Fruit fly (Drosophila melanogaster) whole organism, embryonic: ENCODE results near the gene SCCRO4.

Source experiments
- Blimp-1 ChIP-seq: fragments of 200-800 bp; sonication (Bioruptor generic); optimal IDR thresholded peaks from 3 replicates; lab custom pipeline; 2018; ENCODE audit warnings: missing biosample characterization, missing genetic modification characterization, mild to moderate bottlenecking, moderate library complexity, missing genetic modification reagents
- C15 ChIP-seq: fragments of 200-800 bp; sonication (Bioruptor generic); IDR thresholded peaks from 3 replicates; pipeline ENCODE4 v1.3.6; 2022; ENCODE audit warnings: missing biosample characterization, missing genetic modification characterization
- CG10959 ChIP-seq: fragments of 200-800 bp; sonication (Bioruptor generic); IDR thresholded peaks from 2 replicates; pipeline ENCODE4 v1.3.6; 2022; ENCODE audit warnings: missing biosample characterization, missing genetic modification characterization
- CG11085 ChIP-seq: fragments of 200-800 bp; sonication (Bioruptor generic); IDR thresholded peaks from 2 replicates; pipeline ENCODE4 v1.3.6; 2022; ENCODE audit warnings: missing biosample characterization, missing genetic modification characterization
- CG11398 ChIP-seq: fragments of 200-800 bp; sonication (Bioruptor generic); optimal IDR thresholded peaks from 2 replicates; lab custom pipeline; 2016; ENCODE audit warnings: missing biosample characterization, missing genetic modification characterization
- CG15479 ChIP-seq: fragments of 200-800 bp; sonication (Bioruptor generic); optimal IDR thresholded peaks from 3 replicates; lab custom pipeline; 2019; ENCODE audit warnings: missing biosample characterization, mild to moderate bottlenecking, missing genetic modification characterization, moderate library complexity
- CG2120 ChIP-seq: fragments of 200-800 bp; sonication (Bioruptor generic); optimal IDR thresholded peaks from 3 replicates; lab custom pipeline; 2016; ENCODE audit warnings: missing biosample characterization, missing genetic modification characterization
- CG3838 ChIP-seq: fragments of 200-800 bp; sonication (Bioruptor generic); optimal IDR thresholded peaks from 3 replicates; lab custom pipeline; 2016; ENCODE audit warnings: missing biosample characterization, missing genetic modification characterization
- CG4282 ChIP-seq: fragments of 200-800 bp; sonication (Bioruptor generic); optimal IDR thresholded peaks from 2 replicates; lab custom pipeline; 2016; ENCODE audit warnings: missing biosample characterization, missing genetic modification characterization
- CG4707 ChIP-seq: fragments of 200-800 bp; sonication (Bioruptor generic); optimal IDR thresholded peaks from 2 replicates; lab custom pipeline; 2018; ENCODE audit warnings: missing biosample characterization, mild to moderate bottlenecking, missing genetic modification characterization, moderate library complexity
- CG7556 ChIP-seq: fragments of 200-800 bp; sonication (Bioruptor generic); optimal IDR thresholded peaks from 2 replicates; lab custom pipeline; 2017; ENCODE audit warnings: missing biosample characterization, mild to moderate bottlenecking, missing genetic modification characterization
- CG7786 ChIP-seq: fragments of 200-800 bp; sonication (Bioruptor generic); optimal IDR thresholded peaks from 2 replicates; lab custom pipeline; 2016; ENCODE audit warnings: missing biosample characterization, missing genetic modification characterization
- CG8281 ChIP-seq: fragments of 200-800 bp; sonication (Bioruptor generic); optimal IDR thresholded peaks from 2 replicates; lab custom pipeline; 2018; ENCODE audit warnings: missing biosample characterization, mild to moderate bottlenecking, missing genetic modification characterization, moderate library complexity
- CG8290 ChIP-seq, 3 experiments: fragments of 200-800 bp; sonication (Bioruptor generic); optimal IDR thresholded peaks; 2 replicates each; lab custom pipeline; 2016 to 2019; ENCODE audit warnings: missing biosample characterization in 3 of 3, missing genetic modification characterization in 3 of 3, mild to moderate bottlenecking in 2 of 3, moderate library complexity in 1 of 3
- CG8359 ChIP-seq: fragments of 200-800 bp; sonication (Bioruptor generic); optimal IDR thresholded peaks from 2 replicates; lab custom pipeline; 2017; ENCODE audit warnings: missing biosample characterization, mild to moderate bottlenecking, missing genetic modification characterization, borderline replicate concordance
- CTCF ChIP-seq: fragments of 200-800 bp; sonication (Bioruptor generic); optimal IDR thresholded peaks from 2 replicates; lab custom pipeline; 2017; ENCODE audit warnings: missing biosample characterization, mild to moderate bottlenecking, missing genetic modification characterization, moderate library complexity
- Deaf1 ChIP-seq: fragments of 200-800 bp; optimal IDR thresholded peaks from 3 replicates; lab custom pipeline; 2019; ENCODE audit warnings: missing biosample characterization, mild to moderate bottlenecking, missing genetic modification characterization, moderate library complexity
- Doc2 ChIP-seq: fragments of 200-800 bp; sonication (Bioruptor generic); IDR thresholded peaks from 2 replicates; pipeline ENCODE4 v1.3.6; 2022; ENCODE audit warnings: missing biosample characterization, missing genetic modification characterization
- ERR ChIP-seq: fragments of 200-800 bp; sonication (Bioruptor generic); optimal IDR thresholded peaks from 2 replicates; lab custom pipeline; 2016; ENCODE audit warnings: missing biosample characterization, missing genetic modification characterization
- Ets97D ChIP-seq: fragments of 200-800 bp; sonication (Bioruptor generic); optimal IDR thresholded peaks from 3 replicates; lab custom pipeline; 2016; ENCODE audit warnings: missing biosample characterization, missing genetic modification characterization
- GATAe ChIP-seq: fragments of 200-800 bp; sonication (Bioruptor generic); conservative IDR thresholded peaks from 2 replicates; pipeline ENCODE4 v1.3.6; 2022; ENCODE audit warnings: missing biosample characterization, missing genetic modification characterization
- HLH54F ChIP-seq: fragments of 200-800 bp; sonication (Bioruptor generic); optimal IDR thresholded peaks from 3 replicates; lab custom pipeline; 2016; ENCODE audit warnings: missing biosample characterization, missing genetic modification characterization
- HLHmδ ChIP-seq: fragments of 200-800 bp; sonication (Bioruptor generic); optimal IDR thresholded peaks from 2 replicates; lab custom pipeline; 2018; ENCODE audit warnings: missing biosample characterization, mild to moderate bottlenecking, missing genetic modification characterization, moderate library complexity
- Hey ChIP-seq: fragments of 200-800 bp; sonication (Bioruptor generic); optimal IDR thresholded peaks from 3 replicates; lab custom pipeline; 2018; ENCODE audit warnings: missing biosample characterization, mild to moderate bottlenecking, missing genetic modification characterization
- Med ChIP-seq: fragments of 200-800 bp; sonication (Bioruptor generic); peaks from one replicate; lab custom pipeline; 2016; ENCODE audit warnings: missing biosample characterization, missing genetic modification characterization, mild to moderate bottlenecking, inconsistent platforms, moderate library complexity
- NfI ChIP-seq: fragments of 200-800 bp; sonication (Bioruptor generic); optimal IDR thresholded peaks from 3 replicates; lab custom pipeline; 2018; ENCODE audit warnings: missing biosample characterization, mild to moderate bottlenecking, missing genetic modification characterization, moderate library complexity
- Sry-β ChIP-seq: fragments of 200-800 bp; sonication (Bioruptor generic); optimal IDR thresholded peaks from 2 replicates; lab custom pipeline; 2018; ENCODE audit warnings: missing biosample characterization, mild to moderate bottlenecking, missing genetic modification characterization, moderate library complexity
- ash1 ChIP-seq: fragments of 200-800 bp; sonication (Bioruptor generic); optimal IDR thresholded peaks from 2 replicates; lab custom pipeline; 2018; ENCODE audit warnings: missing biosample characterization, mild to moderate bottlenecking, missing genetic modification characterization
- bbx ChIP-seq: fragments of 200-800 bp; sonication (Bioruptor generic); IDR thresholded peaks from 2 replicates; pipeline ENCODE4 v1.3.6; 2022; ENCODE audit warnings: missing biosample characterization, missing genetic modification characterization; ENCODE audit not compliant: partially characterized antibody
- crol ChIP-seq: fragments of 200-800 bp; sonication (Bioruptor generic); IDR thresholded peaks from 2 replicates; pipeline ENCODE4 v1.3.6; 2022; ENCODE audit warnings: missing biosample characterization, missing genetic modification characterization
- cwo ChIP-seq: fragments of 200-800 bp; sonication (Bioruptor generic); optimal IDR thresholded peaks from 3 replicates; lab custom pipeline; 2017; ENCODE audit warnings: missing biosample characterization, missing genetic modification characterization, mild to moderate bottlenecking, moderate library complexity, missing genetic modification reagents
- da ChIP-seq: fragments of 200-800 bp; sonication (Bioruptor generic); optimal IDR thresholded peaks from 2 replicates; lab custom pipeline; 2016; ENCODE audit warnings: missing biosample characterization, missing genetic modification characterization
- dati ChIP-seq: fragments of 200-800 bp; sonication (Bioruptor generic); IDR thresholded peaks from 2 replicates; pipeline ENCODE4 v1.3.6; 2022; ENCODE audit warnings: missing biosample characterization, missing genetic modification characterization
- ewg ChIP-seq: fragments of 200-800 bp; sonication (Bioruptor generic); optimal IDR thresholded peaks from 3 replicates; lab custom pipeline; 2017; ENCODE audit warnings: mild to moderate bottlenecking, missing biosample characterization, missing genetic modification reagents, missing genetic modification characterization
- grau ChIP-seq: fragments of 200-800 bp; optimal IDR thresholded peaks from 3 replicates; lab custom pipeline; 2019; ENCODE audit warnings: missing biosample characterization, mild to moderate bottlenecking, missing genetic modification characterization, moderate library complexity
- hb ChIP-seq: fragments of 200-800 bp; sonication (Bioruptor generic); IDR thresholded peaks from 3 replicates; pipeline ENCODE4 v1.3.6; 2022; ENCODE audit warnings: missing biosample characterization, missing genetic modification characterization; ENCODE audit not compliant: partially characterized antibody
- mld ChIP-seq: fragments of 200-800 bp; sonication (Bioruptor generic); IDR thresholded peaks from 3 replicates; pipeline ENCODE4 v1.3.6; 2022; ENCODE audit warnings: missing biosample characterization, missing genetic modification characterization; ENCODE audit not compliant: partially characterized antibody
- nom ChIP-seq: fragments of 200-800 bp; sonication (Bioruptor generic); optimal IDR thresholded peaks from 2 replicates; lab custom pipeline; 2017; ENCODE audit warnings: missing biosample characterization, missing genetic modification characterization, mild to moderate bottlenecking, moderate library complexity, missing genetic modification reagents
- onecut ChIP-seq: fragments of 200-800 bp; sonication (Bioruptor generic); IDR thresholded peaks from 2 replicates; pipeline ENCODE4 v1.3.6; 2022; ENCODE audit warnings: missing biosample characterization, missing genetic modification characterization
- sc ChIP-seq, 3 experiments: fragments of >200 bp in 2 of 3; fragments of 200-800 bp in 1 of 3; sonication (Bioruptor generic) in 1 of 3; optimal IDR thresholded peaks; 2 replicates in 2 of 3; 3 replicates in 1 of 3; lab custom pipeline; 2017; ENCODE audit warnings: mild to moderate bottlenecking in 1 of 3, missing biosample characterization in 1 of 3, missing genetic modification characterization in 1 of 3, missing genetic modification reagents in 1 of 3
- slp2 ChIP-seq: fragments of 200-800 bp; sonication (Bioruptor generic); optimal IDR thresholded peaks from 2 replicates; lab custom pipeline; 2016; ENCODE audit warnings: missing biosample characterization, missing genetic modification characterization
- sug ChIP-seq: fragments of 200-800 bp; optimal IDR thresholded peaks from 2 replicates; lab custom pipeline; 2019; ENCODE audit warnings: missing biosample characterization, mild to moderate bottlenecking, missing genetic modification characterization, moderate library complexity
- vfl ChIP-seq: fragments of 200-800 bp; sonication (Bioruptor generic); optimal IDR thresholded peaks from 2 replicates; lab custom pipeline; 2016; ENCODE audit warnings: missing biosample characterization, missing genetic modification characterization
- wor ChIP-seq: fragments of 200-800 bp; sonication (Bioruptor generic); IDR thresholded peaks from 2 replicates; pipeline ENCODE4 v1.3.6; 2022; ENCODE audit warnings: missing biosample characterization, missing genetic modification characterization
- zen ChIP-seq: fragments of 200-800 bp; sonication (Bioruptor generic); optimal IDR thresholded peaks from 3 replicates; lab custom pipeline; 2018; ENCODE audit warnings: missing biosample characterization, mild to moderate bottlenecking, missing genetic modification characterization, moderate library complexity

The SCCRO4 gene

dm6 chr3L:20306142-20306541, 6.9 kb downstream of the SCCRO4 start, which contains the start of gene CG32225 (continued):
- TF ChIP-seq CG7786 (GFP tag; lab: Kevin White, UChicago) (no peak), ash1 (no peak), crol (GFP tag; lab: Robert Waterston, UW) (peak; percentile 92), HLHmδ (GFP tag; lab: Kevin White, UChicago) (no peak), onecut (GFP tag; lab: Robert Waterston, UW) (peak; percentile 44; the same call in 1 of the 2 replicates), slp2 (GFP tag; lab: Kevin White, UChicago) (no peak), CG2120 (GFP tag; lab: Kevin White, UChicago) (peak; percentile 8), Ets97D (no peak), CG4282 (GFP tag; lab: Kevin White, UChicago) (no peak), nom (GFP tag; lab: Kevin White, UChicago) (peak; percentile 15), CG15479 (GFP tag; lab: Kevin White, UChicago) (no peak), CG4707 (GFP tag; lab: Kevin White, UChicago) (no peak), mld (GFP tag; lab: Robert Waterston, UW) (no peak), Deaf1 (peak; percentile 62), HLH54F (GFP tag; lab: Kevin White, UChicago) (no peak), CG8290 (GFP tag; optimal IDR thresholded peaks at IDR 0.05; lab: Kevin White, UChicago) (no peak), CG8290 (tag; optimal IDR thresholded peaks at IDR 0.05; lab: Kevin White, UChicago) (peak in 1 of 2 experiments; percentile 24), zen (tag; lab: Kevin White, UChicago) (no peak)

- no peak for TF ChIP-seq ERR (GFP tag; lab: Kevin White, UChicago)
- no peak for TF ChIP-seq Hey (tag; lab: Kevin White, UChicago)
- no peak for TF ChIP-seq onecut (GFP tag; lab: Robert Waterston, UW)
- no peak for TF ChIP-seq CG11085
- TF ChIP-seq Doc2 = no peak
- no peak for TF ChIP-seq C15 (GFP tag; lab: Robert Waterston, UW)
- TF ChIP-seq dati (GFP tag; lab: Robert Waterston, UW) = no peak
- TF ChIP-seq Sry-β = no peak
- no peak for TF ChIP-seq hb
Observed at dm6 chr3L:20309354-20309753, 10.1 kb downstream of the SCCRO4 start, which contains the start of gene polo. TSS of gene polo (plus strand) at chr3L:20309654.

DNA sequence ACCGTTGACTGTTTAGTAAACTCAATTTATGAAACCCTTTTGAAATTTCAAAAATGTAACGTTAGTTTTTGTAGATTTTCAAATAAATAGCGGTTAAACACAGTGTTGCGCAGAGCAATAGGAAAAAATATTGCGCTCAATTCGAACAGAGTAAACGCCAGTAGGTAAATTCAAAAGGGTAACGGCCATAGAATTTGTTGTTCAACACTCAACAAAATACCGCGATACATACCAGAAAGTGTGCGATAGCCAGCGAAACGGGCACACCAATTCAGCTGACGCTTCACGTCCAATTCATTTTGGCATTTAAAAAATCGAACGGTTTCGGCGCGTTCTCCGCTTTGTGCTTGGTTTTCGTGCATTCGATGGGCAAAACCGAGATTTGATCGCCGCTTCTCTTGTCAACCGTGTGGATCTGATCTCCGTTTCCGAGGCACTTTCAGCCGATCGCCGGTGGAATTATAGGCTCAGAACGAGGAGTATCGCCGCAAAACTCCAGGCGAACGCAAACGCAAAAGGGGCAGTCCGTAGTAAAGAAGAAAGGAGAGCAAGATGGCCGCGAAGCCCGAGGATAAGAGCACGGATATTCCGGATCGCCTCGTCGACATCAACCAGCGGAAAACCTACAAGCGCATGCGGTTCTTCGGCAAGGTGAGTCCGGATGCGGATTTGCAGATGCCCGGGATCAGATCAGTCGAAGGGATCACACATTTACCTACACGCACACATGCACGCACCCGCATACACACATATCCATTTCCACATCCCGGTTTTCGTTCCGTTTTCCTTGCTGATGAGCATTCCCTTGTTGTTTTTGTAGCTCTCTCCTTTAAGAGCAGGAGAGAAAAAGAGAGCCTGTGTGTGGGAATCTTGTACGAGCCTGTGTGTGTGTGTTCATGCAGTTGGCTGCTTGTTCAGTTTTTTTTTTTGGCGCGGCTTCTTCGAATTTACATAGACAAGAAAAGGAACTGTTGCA, 10.8 kb downstream of the SCCRO4 start:
- TF ChIP-seq sug = peak; percentile 46
- no peak for TF ChIP-seq CG3838 (GFP tag; lab: Kevin White, UChicago)
- peak; percentile 89 for TF ChIP-seq bbx
- TF ChIP-seq sc (optimal IDR thresholded peaks at IDR 0.05; lab: Kevin White, UChicago) = no peak
- TF ChIP-seq sc (GFP tag; optimal IDR thresholded peaks at IDR 0.05; lab: Kevin White, UChicago) = no peak
- TF ChIP-seq NfI (GFP tag; lab: Kevin White, UChicago) = peak; percentile 32
- TF ChIP-seq CG8281 (tag; lab: Kevin White, UChicago) = no peak
- TF ChIP-seq da (GFP tag; lab: Kevin White, UChicago) = peak; percentile 28
- peak; percentile 36 for TF ChIP-seq grau (tag; lab: Kevin White, UChicago)
- TF ChIP-seq vfl (GFP tag; lab: Kevin White, UChicago) = peak; percentile 55
- TF ChIP-seq CG7556 (GFP tag; lab: Kevin White, UChicago) = no peak
- no peak for TF ChIP-seq cwo (GFP tag; lab: Kevin White, UChicago)
- no peak for TF ChIP-seq GATAe
- no peak for TF ChIP-seq Blimp-1 (GFP tag; lab: Kevin White, UChicago)
- TF ChIP-seq CG10959 (GFP tag; lab: Robert Waterston, UW) = 0 out of 2 replicates have a peak, but pooled peaks have one; percentile 22
- peak; percentile 37 for TF ChIP-seq ewg
- TF ChIP-seq CG11398 = no peak
- TF ChIP-seq zen (tag; lab: Kevin White, UChicago) = peak; percentile 3
- peak; percentile 38 for TF ChIP-seq CTCF (GFP tag; lab: Kevin White, UChicago)
- TF ChIP-seq wor (GFP tag; lab: Robert Waterston, UW) = no peak
- no peak for TF ChIP-seq CG8359 (GFP tag; lab: Kevin White, UChicago)
- TF ChIP-seq Med (GFP tag; lab: Kevin White, UChicago) = peak; percentile 92
